Fruit fly (Drosophila melanogaster) Kc167 (cell line): ENCODE results near the gene Usp47.

ENCODE experiments used
- Myc ChIP-seq: fragments of >200 bp; optimal IDR thresholded peaks from 2 replicates; lab custom pipeline; 2017; ENCODE audit warnings: missing external identifiers
- Sin3A ChIP-seq: fragments of >200 bp; optimal IDR thresholded peaks from 2 replicates; lab custom pipeline; 2018; ENCODE audit warnings: missing external identifiers
- h ChIP-seq: fragments of >200 bp; optimal IDR thresholded peaks from 3 replicates; lab custom pipeline; 2018; ENCODE audit warnings: missing external identifiers
- psq ChIP-seq: fragments of >200 bp; optimal IDR thresholded peaks from 2 replicates; lab custom pipeline; 2017; ENCODE audit warnings: missing external identifiers

DNA sequence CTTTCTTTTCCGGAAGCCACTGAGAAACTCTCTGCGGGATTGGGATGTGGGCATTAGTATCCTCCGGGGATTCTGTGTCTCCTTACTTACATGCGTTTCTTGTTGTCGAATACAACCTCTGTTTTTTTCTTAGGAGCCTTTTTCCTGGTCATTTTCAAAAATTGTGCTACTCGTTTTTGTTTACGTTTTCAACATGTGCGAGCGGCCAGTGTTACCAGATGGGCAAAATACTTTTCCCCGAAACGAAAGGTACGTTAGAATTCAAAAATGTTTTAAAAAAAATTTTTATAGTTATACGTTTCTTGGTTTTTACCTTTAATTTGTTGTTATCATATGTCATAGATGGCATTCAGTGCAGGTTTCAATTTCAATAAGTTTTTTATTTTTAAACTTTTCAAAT, 24.3 kb downstream of the Usp47 start, which contains the start of gene vito:
- TF ChIP-seq h (lab: Kevin White, UChicago) (no peak), Sin3A (no peak), psq (no peak), Myc (no peak)
